Fruit fly (Drosophila melanogaster) whole organism, embryonic: ENCODE measurements around the gene bor.

Source experiments
- Blimp-1 ChIP-seq: fragments of 200-800 bp; sonication (Bioruptor generic); optimal IDR thresholded peaks from 3 replicates; lab custom pipeline; 2018; ENCODE audit warnings: missing biosample characterization, missing genetic modification characterization, mild to moderate bottlenecking, moderate library complexity, missing genetic modification reagents
- CG1024 ChIP-seq: fragments of 200-800 bp; sonication (Bioruptor generic); IDR thresholded peaks from 2 replicates; pipeline ENCODE4 v1.3.6; 2022; ENCODE audit warnings: missing biosample characterization, missing genetic modification characterization
- CG10274 ChIP-seq: fragments of 200-800 bp; sonication (Bioruptor generic); optimal IDR thresholded peaks from 3 replicates; lab custom pipeline; 2017; ENCODE audit warnings: missing biosample characterization, mild to moderate bottlenecking, missing genetic modification characterization
- CG11398 ChIP-seq: fragments of 200-800 bp; sonication (Bioruptor generic); optimal IDR thresholded peaks from 2 replicates; lab custom pipeline; 2016; ENCODE audit warnings: missing biosample characterization, missing genetic modification characterization
- CG11456 ChIP-seq: fragments of 200-800 bp; sonication (Bioruptor generic); IDR thresholded peaks from 3 replicates; pipeline ENCODE4 v1.3.6; 2022; ENCODE audit warnings: missing biosample characterization, missing genetic modification characterization
- CG13287 ChIP-seq: fragments of 200-800 bp; sonication (Bioruptor generic); IDR thresholded peaks from 2 replicates; pipeline ENCODE4 v1.3.6; 2022; ENCODE audit warnings: missing biosample characterization, missing genetic modification characterization; ENCODE audit not compliant: partially characterized antibody
- CG13894 ChIP-seq: fragments of 200-800 bp; sonication (Bioruptor generic); optimal IDR thresholded peaks from 3 replicates; lab custom pipeline; 2018; ENCODE audit warnings: missing biosample characterization, mild to moderate bottlenecking, missing genetic modification characterization, moderate library complexity
- CG14667 ChIP-seq: fragments of 200-800 bp; sonication (Bioruptor generic); IDR thresholded peaks from 2 replicates; pipeline ENCODE4 v1.3.6; 2022; ENCODE audit warnings: missing biosample characterization, missing genetic modification characterization
- CG17612 ChIP-seq: fragments of 200-800 bp; sonication (Bioruptor generic); IDR thresholded peaks from 2 replicates; pipeline ENCODE4 v1.3.6; 2022; ENCODE audit warnings: missing biosample characterization, missing genetic modification characterization
- CG32532 ChIP-seq: fragments of 200-800 bp; sonication (Bioruptor generic); IDR thresholded peaks from 2 replicates; pipeline ENCODE4 v1.3.6; 2022; ENCODE audit warnings: missing biosample characterization, missing genetic modification characterization
- CG33213 ChIP-seq: fragments of 200-800 bp; sonication (Bioruptor generic); optimal IDR thresholded peaks from 3 replicates; lab custom pipeline; 2016; ENCODE audit warnings: missing biosample characterization, missing genetic modification characterization
- CG34422 ChIP-seq: fragments of 200-800 bp; sonication (Bioruptor generic); IDR thresholded peaks from 3 replicates; pipeline ENCODE4 v1.3.6; 2022; ENCODE audit warnings: missing biosample characterization, missing genetic modification characterization
- CG4282 ChIP-seq: fragments of 200-800 bp; sonication (Bioruptor generic); optimal IDR thresholded peaks from 2 replicates; lab custom pipeline; 2016; ENCODE audit warnings: missing biosample characterization, missing genetic modification characterization
- CG4617 ChIP-seq: fragments of 200-800 bp; sonication (Bioruptor generic); optimal IDR thresholded peaks from 3 replicates; lab custom pipeline; 2016; ENCODE audit warnings: missing biosample characterization, missing genetic modification characterization, borderline replicate concordance
- CG4730 ChIP-seq: fragments of 200-800 bp; sonication (Bioruptor generic); IDR thresholded peaks from 2 replicates; pipeline ENCODE4 v1.3.6; 2022; ENCODE audit warnings: missing biosample characterization, missing genetic modification characterization
- CG6175 ChIP-seq: fragments of 200-800 bp; sonication (Bioruptor generic); IDR thresholded peaks from 3 replicates; pipeline ENCODE4 v1.3.6; 2022; ENCODE audit warnings: missing biosample characterization, missing genetic modification characterization
- CG6683 ChIP-seq: fragments of 200-800 bp; sonication (Bioruptor generic); optimal IDR thresholded peaks from 2 replicates; lab custom pipeline; 2017; ENCODE audit warnings: missing biosample characterization, mild to moderate bottlenecking, missing genetic modification characterization, missing genetic modification reagents
- CG7357 ChIP-seq: fragments of 200-800 bp; sonication (Bioruptor generic); IDR thresholded peaks from 3 replicates; pipeline ENCODE4 v1.3.6; 2022; ENCODE audit warnings: missing biosample characterization, missing genetic modification characterization
- CG8281 ChIP-seq: fragments of 200-800 bp; sonication (Bioruptor generic); optimal IDR thresholded peaks from 2 replicates; lab custom pipeline; 2018; ENCODE audit warnings: missing biosample characterization, mild to moderate bottlenecking, missing genetic modification characterization, moderate library complexity
- CG9817 ChIP-seq: fragments of 200-800 bp; sonication (Bioruptor generic); optimal IDR thresholded peaks from 2 replicates; lab custom pipeline; 2018; ENCODE audit warnings: missing biosample characterization, mild to moderate bottlenecking, missing genetic modification characterization, moderate library complexity
- CoRest ChIP-seq: fragments of 200-800 bp; sonication (Bioruptor generic); optimal IDR thresholded peaks from 3 replicates; lab custom pipeline; 2018; ENCODE audit warnings: missing biosample characterization, mild to moderate bottlenecking, missing genetic modification characterization, moderate library complexity
- D19A ChIP-seq: fragments of 200-800 bp; optimal IDR thresholded peaks from 3 replicates; lab custom pipeline; 2019; ENCODE audit warnings: missing biosample characterization, mild to moderate bottlenecking, missing genetic modification characterization, moderate library complexity
- ERR ChIP-seq: fragments of 200-800 bp; sonication (Bioruptor generic); optimal IDR thresholded peaks from 2 replicates; lab custom pipeline; 2016; ENCODE audit warnings: missing biosample characterization, missing genetic modification characterization
- Gsc ChIP-seq: fragments of 200-800 bp; sonication (Bioruptor generic); IDR thresholded peaks from 2 replicates; pipeline ENCODE4 v1.3.6; 2022; ENCODE audit warnings: missing biosample characterization, missing genetic modification characterization
- Hr3 ChIP-seq: fragments of 200-800 bp; sonication (Bioruptor generic); optimal IDR thresholded peaks from 3 replicates; lab custom pipeline; 2016; ENCODE audit warnings: missing biosample characterization, missing genetic modification characterization
- NC2α ChIP-seq: fragments of 200-800 bp; sonication (Bioruptor generic); optimal IDR thresholded peaks from 2 replicates; lab custom pipeline; 2016; ENCODE audit warnings: missing biosample characterization, missing genetic modification characterization
- NC2β ChIP-seq: fragments of 200-800 bp; sonication (Bioruptor generic); optimal IDR thresholded peaks from 2 replicates; lab custom pipeline; 2016; ENCODE audit warnings: missing biosample characterization, missing genetic modification characterization
- Oli ChIP-seq: fragments of 200-800 bp; sonication (Bioruptor generic); optimal IDR thresholded peaks from 2 replicates; lab custom pipeline; 2018; ENCODE audit warnings: missing biosample characterization, mild to moderate bottlenecking, missing genetic modification characterization, moderate library complexity
- Rx ChIP-seq: fragments of 200-800 bp; sonication (Bioruptor generic); IDR thresholded peaks from 2 replicates; pipeline ENCODE4 v1.3.6; 2022; ENCODE audit warnings: missing biosample characterization, missing genetic modification characterization
- Scr ChIP-seq: fragments of 200-800 bp; sonication (Bioruptor generic); IDR thresholded peaks from 2 replicates; pipeline ENCODE4 v1.3.6; 2022; ENCODE audit warnings: missing biosample characterization, missing genetic modification characterization; ENCODE audit not compliant: partially characterized antibody
- Stat92E ChIP-seq, 3 experiments: fragments of >200 bp in 2 of 3; fragments of 200-800 bp in 1 of 3; sonication (Bioruptor generic) in 1 of 3; optimal IDR thresholded peaks; 2 replicates each; lab custom pipeline; 2017 to 2019; ENCODE audit warnings: missing biosample characterization in 3 of 3, missing genetic modification characterization in 3 of 3, mild to moderate bottlenecking in 1 of 3, moderate library complexity in 1 of 3
- br ChIP-seq: fragments of >200 bp; optimal IDR thresholded peaks from 2 replicates; lab custom pipeline; 2017
- cato ChIP-seq: fragments of 200-800 bp; sonication (Bioruptor generic); optimal IDR thresholded peaks from 2 replicates; lab custom pipeline; 2016; ENCODE audit warnings: missing biosample characterization, missing genetic modification characterization, borderline replicate concordance
- corto ChIP-seq: fragments of 200-800 bp; sonication (Bioruptor generic); optimal IDR thresholded peaks from 2 replicates; lab custom pipeline; 2016; ENCODE audit warnings: missing biosample characterization, mild to moderate bottlenecking, missing genetic modification characterization, moderate library complexity
- da ChIP-seq: fragments of 200-800 bp; sonication (Bioruptor generic); optimal IDR thresholded peaks from 2 replicates; lab custom pipeline; 2016; ENCODE audit warnings: missing biosample characterization, missing genetic modification characterization
- danr ChIP-seq: fragments of 200-800 bp; sonication (Bioruptor generic); IDR thresholded peaks from 2 replicates; pipeline ENCODE4 v1.3.6; 2022; ENCODE audit warnings: missing biosample characterization, missing genetic modification characterization
- en ChIP-seq: fragments of 200-800 bp; sonication (Bioruptor generic); optimal IDR thresholded peaks from 2 replicates; lab custom pipeline; 2016; ENCODE audit warnings: missing biosample characterization, missing genetic modification characterization
- gsb-n ChIP-seq: fragments of 200-800 bp; sonication (Bioruptor generic); optimal IDR thresholded peaks from 3 replicates; lab custom pipeline; 2018; ENCODE audit warnings: missing biosample characterization, mild to moderate bottlenecking, missing genetic modification characterization
- hth ChIP-seq: fragments of >200 bp; optimal IDR thresholded peaks from 2 replicates; lab custom pipeline; 2017; ENCODE audit warnings: inconsistent platforms
- inv ChIP-seq: fragments of 200-800 bp; sonication (Bioruptor generic); IDR thresholded peaks from 2 replicates; pipeline ENCODE4 v1.3.6; 2022; ENCODE audit warnings: missing biosample characterization, missing genetic modification characterization; ENCODE audit not compliant: partially characterized antibody
- maf-S ChIP-seq: fragments of 200-800 bp; sonication (Bioruptor generic); optimal IDR thresholded peaks from 2 replicates; lab custom pipeline; 2016; ENCODE audit warnings: missing biosample characterization, missing genetic modification characterization
- odd ChIP-seq: fragments of 200-800 bp; sonication (Bioruptor generic); optimal IDR thresholded peaks from 2 replicates; lab custom pipeline; 2017; ENCODE audit warnings: missing biosample characterization, mild to moderate bottlenecking, missing genetic modification characterization
- onecut ChIP-seq: fragments of 200-800 bp; sonication (Bioruptor generic); IDR thresholded peaks from 2 replicates; pipeline ENCODE4 v1.3.6; 2022; ENCODE audit warnings: missing biosample characterization, missing genetic modification characterization
- pb ChIP-seq: fragments of 200-800 bp; sonication (Bioruptor generic); optimal IDR thresholded peaks from 3 replicates; lab custom pipeline; 2016; ENCODE audit warnings: missing biosample characterization, missing genetic modification characterization
- repo ChIP-seq: fragments of 200-800 bp; sonication (Bioruptor generic); optimal IDR thresholded peaks from 2 replicates; lab custom pipeline; 2016; ENCODE audit warnings: missing biosample characterization, missing genetic modification characterization
- sens-2 ChIP-seq: fragments of 200-800 bp; sonication (Bioruptor generic); IDR thresholded peaks from 2 replicates; pipeline ENCODE4 v1.3.6; 2022; ENCODE audit warnings: missing biosample characterization, missing genetic modification characterization
- toy ChIP-seq: fragments of 200-800 bp; sonication (Bioruptor generic); IDR thresholded peaks from 2 replicates; pipeline ENCODE4 v1.3.6; 2022; ENCODE audit warnings: missing biosample characterization, missing genetic modification characterization
- ttk ChIP-seq: fragments of 200-800 bp; sonication (Bioruptor generic); IDR thresholded peaks from 2 replicates; pipeline ENCODE4 v2.1.2; 2022; ENCODE audit warnings: missing biosample characterization, missing genetic modification characterization
- wdn ChIP-seq: fragments of 200-800 bp; sonication (Bioruptor generic); IDR thresholded peaks from 2 replicates; pipeline ENCODE4 v1.3.6; 2022; ENCODE audit warnings: missing biosample characterization, missing genetic modification characterization
- zen2 ChIP-seq: fragments of 200-800 bp; sonication (Bioruptor generic); IDR thresholded peaks from 3 replicates; pipeline ENCODE4 v1.3.6; 2022; ENCODE audit warnings: missing biosample characterization, missing genetic modification characterization; ENCODE audit not compliant: partially characterized antibody

bor gene

DNA sequence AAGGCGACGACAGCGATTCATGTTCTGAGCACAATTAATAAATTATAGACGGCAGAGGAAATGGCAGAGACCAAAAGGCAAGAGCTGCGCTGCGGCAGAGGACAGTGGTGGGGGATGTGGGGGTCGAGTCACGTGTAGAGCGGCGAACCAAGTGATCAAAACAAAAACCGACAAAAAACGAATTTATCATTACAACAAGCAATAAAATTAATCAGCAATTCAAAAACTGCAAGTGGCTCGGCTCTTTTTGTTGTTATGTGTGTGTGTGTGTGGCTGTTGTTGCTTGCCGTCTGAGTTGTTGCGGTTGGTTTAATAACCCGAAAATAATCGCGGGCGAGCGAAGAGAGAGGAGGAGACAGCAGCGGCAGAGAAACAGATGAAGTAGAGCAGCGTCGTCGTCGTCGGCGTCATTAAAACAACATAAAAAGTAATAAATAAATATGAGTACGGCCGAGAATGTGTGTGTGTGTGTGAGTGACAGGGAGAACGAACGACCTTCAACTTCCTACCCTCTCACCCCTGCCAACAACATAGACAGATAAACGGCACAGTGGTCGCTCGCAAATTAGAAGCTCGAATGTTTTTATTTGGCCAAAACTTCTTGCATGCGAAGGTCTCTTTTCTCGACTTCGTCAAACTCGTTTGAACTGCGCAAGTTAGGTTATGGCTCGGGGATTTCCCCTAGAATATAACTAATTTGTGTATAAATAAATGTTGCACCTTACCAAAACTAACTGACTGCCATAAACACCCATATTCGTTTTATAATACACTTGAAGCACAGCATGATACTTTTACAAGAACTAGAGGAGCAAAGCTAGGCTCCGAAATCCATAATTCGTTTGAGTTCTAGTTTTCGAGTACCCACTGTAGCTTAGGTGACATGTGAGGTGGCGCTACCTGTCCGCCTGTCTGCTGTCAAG, 32.3 kb downstream of the bor start (continued):
- peak; percentile 70 for TF ChIP-seq D19A (tag; lab: Kevin White, UChicago)
- TF ChIP-seq toy, result no peak
- TF ChIP-seq CG11456 (GFP tag; lab: Robert Waterston, UW), result no peak
- no peak for TF ChIP-seq zen2
- peak; percentile 21 for TF ChIP-seq CG13894 (tag; lab: Kevin White, UChicago)
- TF ChIP-seq corto (GFP tag; lab: Kevin White, UChicago), result no peak
- TF ChIP-seq CG4617 (GFP tag; lab: Kevin White, UChicago), result peak; percentile 14
- no peak for TF ChIP-seq CG4282 (GFP tag; lab: Kevin White, UChicago)
- peak; percentile 74 for TF ChIP-seq Hr3 (GFP tag; lab: Kevin White, UChicago)
- TF ChIP-seq danr (GFP tag; lab: Robert Waterston, UW), result no peak
- TF ChIP-seq en, result peak; percentile 65
- no peak for TF ChIP-seq CG13287 (GFP tag; lab: Robert Waterston, UW)
- no peak for TF ChIP-seq Stat92E (GFP tag; optimal IDR thresholded peaks at IDR 0.05; lab: Kevin White, UChicago)
- peak; percentile 64 for TF ChIP-seq NC2β (GFP tag; lab: Kevin White, UChicago)
- TF ChIP-seq repo (GFP tag; lab: Kevin White, UChicago), result peak; percentile 61
- no peak for TF ChIP-seq da (GFP tag; lab: Kevin White, UChicago)
- TF ChIP-seq Rx (GFP tag; lab: Robert Waterston, UW), result no peak
- TF ChIP-seq br (lab: Kevin White, UChicago), result no peak
- no peak for TF ChIP-seq CG14667 (GFP tag; lab: Robert Waterston, UW)
- peak; percentile 43 for TF ChIP-seq pb (GFP tag; lab: Kevin White, UChicago)
- TF ChIP-seq CG17612 (GFP tag; lab: Robert Waterston, UW), result no peak
- TF ChIP-seq CG32532, result no peak
- peak; percentile 67 for TF ChIP-seq odd (GFP tag; lab: Kevin White, UChicago)
- no peak for TF ChIP-seq sens-2 (GFP tag; lab: Robert Waterston, UW)
- no peak for TF ChIP-seq CG4730 (GFP tag; lab: Robert Waterston, UW)
- TF ChIP-seq CG8281 (tag; lab: Kevin White, UChicago), result peak; percentile 43
- TF ChIP-seq CG6175 (GFP tag; lab: Robert Waterston, UW), result no peak
- no peak for TF ChIP-seq ttk (GFP tag; lab: Robert Waterston, UW)
- peak; percentile 65; the same call in 1 of the 3 replicates for TF ChIP-seq CG7357
- TF ChIP-seq Oli (tag; lab: Kevin White, UChicago), result peak; percentile 88
- peak; percentile 85 for TF ChIP-seq CoRest (tag; lab: Kevin White, UChicago)
- TF ChIP-seq CG9817, result peak; percentile 67
- TF ChIP-seq CG34422 (GFP tag; lab: Robert Waterston, UW), result no peak
- TF ChIP-seq maf-S (GFP tag; lab: Kevin White, UChicago), result peak; percentile 68
- no peak for TF ChIP-seq Scr
- 0 out of 2 replicates have a peak, but pooled peaks have one; percentile 17 for TF ChIP-seq onecut (GFP tag; lab: Robert Waterston, UW)
- TF ChIP-seq CG6683 (GFP tag; lab: Kevin White, UChicago), result peak; percentile 18
- peak; percentile 60 for TF ChIP-seq Blimp-1 (GFP tag; lab: Kevin White, UChicago)
- TF ChIP-seq hth, result no peak
- peak; percentile 37 for TF ChIP-seq NC2α (GFP tag; lab: Kevin White, UChicago)
- peak; percentile 66 for TF ChIP-seq CG11398 (GFP tag; lab: Kevin White, UChicago)
- TF ChIP-seq cato (GFP tag; lab: Kevin White, UChicago), result peak; percentile 59
- TF ChIP-seq gsb-n (tag; lab: Kevin White, UChicago), result peak; percentile 52
- TF ChIP-seq wdn (GFP tag; lab: Robert Waterston, UW), result no peak
- TF ChIP-seq CG1024, result no peak
- peak; percentile 61 for TF ChIP-seq ERR (GFP tag; lab: Kevin White, UChicago)
- peak; percentile 34 for TF ChIP-seq CG33213
- peak; percentile 58 for TF ChIP-seq CG10274 (GFP tag; lab: Kevin White, UChicago)
- TF ChIP-seq inv, result no peak
- TF ChIP-seq Gsc (GFP tag; lab: Robert Waterston, UW), result no peak
